Worm (Caenorhabditis elegans) whole organism, L4/young adult: Measurements from ENCODE around the gene sma-1.

Experiments used
- W03F9.2 ChIP-seq: fragments of 150-350 bp; optimal IDR thresholded peaks from 2 replicates; lab custom pipeline; 2014; ENCODE audit warnings: missing biosample characterization, missing genetic modification characterization
- dao-5 ChIP-seq: sonication (generic microtip); optimal IDR thresholded peaks from 2 replicates; lab custom pipeline; 2016; ENCODE audit warnings: missing genotype, missing genetic modification characterization, moderate library complexity, missing compliant biosample characterization

DNA sequence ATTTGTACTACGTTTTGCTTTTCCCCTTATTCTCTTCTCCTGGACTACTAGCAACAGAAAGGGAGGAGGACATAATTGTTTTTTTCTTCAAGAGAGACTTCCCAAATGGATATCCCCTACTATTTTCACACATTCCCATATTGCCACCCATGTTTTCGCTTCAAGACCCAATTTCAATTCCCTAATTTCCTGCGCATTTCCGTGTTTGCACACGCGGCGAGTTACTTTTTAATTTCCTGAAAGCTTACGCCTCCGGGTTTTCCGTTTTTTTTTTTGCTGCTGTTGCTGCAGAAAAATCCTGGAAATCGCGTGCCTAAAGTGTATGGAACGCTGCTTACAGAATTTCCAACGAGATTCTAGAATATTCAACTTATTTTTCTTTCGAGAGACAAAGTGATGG, 46.9 kb upstream of the sma-1 start:
- TF ChIP-seq W03F9.2 (tag; lab: Kevin White, UChicago) = no peak
- no peak for TF ChIP-seq dao-5
